Worm (Caenorhabditis elegans): ENCODE results near the gene rap-1.

rap-1 gene

DNA sequence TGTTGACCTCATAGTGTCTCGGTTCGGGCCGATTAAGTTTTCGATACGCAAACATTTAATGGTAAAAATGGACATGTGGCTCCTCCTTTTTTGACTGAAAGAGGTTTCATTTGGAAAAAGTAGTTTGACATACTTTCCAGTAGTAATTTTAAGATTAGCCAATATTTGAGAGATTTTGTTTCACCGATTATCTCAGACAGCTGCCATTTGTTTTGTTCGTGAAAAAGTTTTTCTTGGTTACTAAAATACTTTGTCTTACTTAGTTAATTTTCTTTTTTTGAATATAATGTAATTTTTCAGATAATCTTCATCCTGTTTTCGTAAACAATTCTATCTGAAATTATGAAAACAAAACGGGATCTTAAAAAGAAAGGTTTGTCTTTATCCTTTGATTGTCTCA, 32.5 kb downstream of the rap-1 start, which contains the start of gene C09G9.5:
Gene C09G9.5 (plus strand): TSS at position 301 of the 400 bp plus-strand sequence.
- no peak for TF ChIP-seq fos-1 (tag; optimal IDR thresholded peaks at IDR 0.05)
- no peak for TF ChIP-seq ceh-82 (tag; optimal IDR thresholded peaks at IDR 0.05)
- no peak for TF ChIP-seq elt-3 (tag; optimal IDR thresholded peaks at IDR 0.05)
- TF ChIP-seq mml-1 (tag; optimal IDR thresholded peaks at IDR 0.05): no peak
- no peak for TF ChIP-seq ZK546.5 (tag; optimal IDR thresholded peaks at IDR 0.05)
- TF ChIP-seq nhr-25 (tag; optimal IDR thresholded peaks at IDR 0.05): no peak
- TF ChIP-seq ceh-28 (tag; optimal IDR thresholded peaks at IDR 0.05): no peak

DNA sequence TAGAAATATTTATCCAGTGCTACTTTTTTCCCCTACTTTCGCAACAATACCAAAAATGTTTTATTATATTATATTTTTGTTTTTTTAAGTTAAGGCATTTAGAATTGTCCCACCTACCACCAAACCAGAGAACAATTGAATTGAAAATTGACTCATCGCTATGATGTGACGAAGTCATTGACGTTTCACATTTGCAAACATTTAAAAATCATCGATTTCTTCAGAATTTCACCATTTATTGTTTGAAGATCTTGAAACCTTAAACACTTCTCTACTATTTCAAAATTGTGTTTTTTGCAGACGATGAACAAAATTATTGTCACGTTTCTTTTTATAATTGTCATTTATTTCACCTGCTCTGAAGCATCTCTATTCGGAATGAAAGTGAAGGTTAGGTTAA, 37.5 kb downstream of the rap-1 start, which contains the start of gene C09G9.8:
Gene C09G9.8 (plus strand): TSS at position 301 of the 400 bp plus-strand sequence.
- TF ChIP-seq nhr-76 (tag; optimal IDR thresholded peaks at IDR 0.05): no peak
- TF ChIP-seq ceh-28 (tag; optimal IDR thresholded peaks at IDR 0.05): no peak
- no peak for TF ChIP-seq pha-4 (tag; optimal IDR thresholded peaks at IDR 0.05)
- TF ChIP-seq unc-62 (GFP tag; optimal IDR thresholded peaks at IDR 0.05): no peak
- TF ChIP-seq daf-12 (tag; optimal IDR thresholded peaks at IDR 0.05): no peak
- no peak for TF ChIP-seq ceh-9 (tag; optimal IDR thresholded peaks at IDR 0.05)
- no peak for TF ChIP-seq lin-15B (tag; optimal IDR thresholded peaks at IDR 0.05)
- TF ChIP-seq mdl-1 (tag; optimal IDR thresholded peaks at IDR 0.05): no peak
- no peak for TF ChIP-seq egl-5 (tag; optimal IDR thresholded peaks at IDR 0.05)
- TF ChIP-seq snpc-4 (tag; optimal IDR thresholded peaks at IDR 0.05): no peak
- TF ChIP-seq eor-1 (tag; optimal IDR thresholded peaks at IDR 0.05): no peak
- TF ChIP-seq nhr-23 (tag; optimal IDR thresholded peaks at IDR 0.05): no peak
- no peak for TF ChIP-seq fkh-10 (GFP tag; optimal IDR thresholded peaks at IDR 0.05)
- no peak for TF ChIP-seq egl-27 (tag; optimal IDR thresholded peaks at IDR 0.05)
- TF ChIP-seq ztf-4 (tag; optimal IDR thresholded peaks at IDR 0.05): no peak
- TF ChIP-seq pqm-1 (tag; optimal IDR thresholded peaks at IDR 0.05): no peak
- no peak for TF ChIP-seq ceh-82 (tag; optimal IDR thresholded peaks at IDR 0.05)
- no peak for TF ChIP-seq nfya-1 (tag; optimal IDR thresholded peaks at IDR 0.05; ENCODE audit: insufficient read depth)
- no peak for TF ChIP-seq fos-1 (tag; optimal IDR thresholded peaks at IDR 0.05)
- TF ChIP-seq skn-1 (tag; optimal IDR thresholded peaks at IDR 0.05): no peak

DNA sequence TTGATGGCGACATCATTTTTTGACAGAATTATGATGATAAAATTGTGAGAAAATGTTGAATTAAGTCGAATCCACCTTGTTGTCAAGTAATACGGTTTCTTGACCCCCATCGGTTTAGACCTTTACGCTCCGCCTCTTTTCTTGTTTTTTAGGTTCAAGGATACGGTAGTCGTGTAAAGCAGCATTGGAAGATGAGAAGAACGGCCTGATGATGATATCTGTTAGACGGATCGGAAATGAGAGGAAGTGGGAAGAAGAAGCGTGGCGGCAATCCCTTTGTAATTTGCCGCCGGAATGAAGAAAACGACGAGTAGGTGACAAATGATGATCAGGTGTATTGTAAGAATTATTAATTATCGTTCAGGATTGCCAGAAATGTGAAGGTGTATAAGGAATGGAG, 38.9 kb downstream of the rap-1 start, which contains the start of gene npax-4:
Gene npax-4 (minus strand): TSS at position 101 of the 400 bp plus-strand sequence.
- TF ChIP-seq ceh-28 (tag; optimal IDR thresholded peaks at IDR 0.05): no peak
- TF ChIP-seq unc-62 (GFP tag; optimal IDR thresholded peaks at IDR 0.05): no peak
- TF ChIP-seq eor-1 (tag; optimal IDR thresholded peaks at IDR 0.05): no peak
- TF ChIP-seq nhr-67 (tag; optimal IDR thresholded peaks at IDR 0.05): no peak
- TF ChIP-seq nhr-43 (tag; optimal IDR thresholded peaks at IDR 0.05; ENCODE audit: poor library complexity, severe bottlenecking): no peak
- no peak for TF ChIP-seq ceh-9 (tag; optimal IDR thresholded peaks at IDR 0.05)
- no peak for TF ChIP-seq fos-1 (tag; optimal IDR thresholded peaks at IDR 0.05)
- no peak for TF ChIP-seq pqm-1 (tag; optimal IDR thresholded peaks at IDR 0.05)
- no peak for TF ChIP-seq unc-39 (tag; optimal IDR thresholded peaks at IDR 0.05)
- no peak for TF ChIP-seq ztf-4 (tag; optimal IDR thresholded peaks at IDR 0.05)
- TF ChIP-seq ZK546.5 (tag; optimal IDR thresholded peaks at IDR 0.05): no peak
- no peak for TF ChIP-seq snpc-4 (tag; optimal IDR thresholded peaks at IDR 0.05)
- no peak for TF ChIP-seq egl-27 (tag; optimal IDR thresholded peaks at IDR 0.05)
- TF ChIP-seq R02D3.7 (tag; optimal IDR thresholded peaks at IDR 0.05): no peak
- no peak for TF ChIP-seq ceh-82 (tag; optimal IDR thresholded peaks at IDR 0.05)
- TF ChIP-seq fkh-2 (tag; optimal IDR thresholded peaks at IDR 0.05): no peak
- TF ChIP-seq tbx-2 (tag; optimal IDR thresholded peaks at IDR 0.05): no peak
- no peak for TF ChIP-seq elt-3 (tag; optimal IDR thresholded peaks at IDR 0.05)

DNA sequence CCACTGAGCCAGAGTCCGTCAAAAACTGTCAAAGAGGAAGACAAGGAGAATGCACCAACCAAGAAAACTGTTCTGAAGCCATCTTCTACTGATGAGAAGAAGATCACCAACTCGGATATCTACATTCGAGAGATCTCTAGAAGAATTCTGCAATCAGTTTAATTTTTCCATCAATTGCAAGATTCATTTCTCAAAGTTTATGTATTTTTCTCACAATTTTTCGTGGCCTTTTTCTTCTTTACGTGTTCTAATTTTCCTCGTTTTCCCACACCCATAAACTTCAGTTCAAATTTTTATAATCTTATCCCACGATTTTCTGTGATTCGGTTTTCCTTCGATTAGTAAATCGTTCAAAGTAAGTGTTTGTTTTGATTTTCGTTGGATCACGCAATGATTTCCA, 44.8 kb downstream of the rap-1 start, which contains the start of gene hdl-2:
Gene hdl-2 (plus strand): TSS at position 301 of the 400 bp plus-strand sequence.
- no peak for TF ChIP-seq nhr-237 (tag; optimal IDR thresholded peaks at IDR 0.05)
- no peak for TF ChIP-seq mml-1 (tag; optimal IDR thresholded peaks at IDR 0.05)
- TF ChIP-seq ceh-82 (tag; optimal IDR thresholded peaks at IDR 0.05): no peak
- no peak for TF ChIP-seq aly-2 (tag; optimal IDR thresholded peaks at IDR 0.05)
- no peak for TF ChIP-seq nhr-11 (tag; optimal IDR thresholded peaks at IDR 0.05)
- TF ChIP-seq pha-4 (tag; optimal IDR thresholded peaks at IDR 0.05): no peak
- TF ChIP-seq nhr-76 (tag; optimal IDR thresholded peaks at IDR 0.05): no peak
- no peak for TF ChIP-seq ceh-9 (tag; optimal IDR thresholded peaks at IDR 0.05)
- no peak for TF ChIP-seq elt-2 (tag; optimal IDR thresholded peaks at IDR 0.05)

DNA sequence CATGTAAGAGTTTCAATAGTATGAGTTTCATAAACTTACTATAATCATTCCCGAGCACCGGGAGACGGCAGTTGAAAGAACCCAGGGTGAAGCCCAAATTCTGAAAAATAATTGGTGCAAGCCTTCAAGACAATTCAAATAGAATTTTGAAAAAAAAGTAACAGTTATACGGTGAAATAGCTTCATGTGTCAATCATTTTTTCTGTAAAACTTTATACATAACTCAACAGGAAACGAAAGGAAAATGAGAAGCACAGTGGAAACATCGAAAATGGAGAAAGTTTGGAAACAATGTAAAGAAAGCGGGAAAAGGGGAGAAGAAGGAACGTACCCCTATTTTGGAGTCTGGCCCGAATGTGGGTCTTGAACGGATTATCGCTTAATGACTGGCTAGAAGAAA, 45.7 kb downstream of the rap-1 start, which contains the start of gene C09G9.3:
Gene C09G9.3 (minus strand): TSS at position 101 of the 400 bp plus-strand sequence.
- TF ChIP-seq nhr-43 (tag; optimal IDR thresholded peaks at IDR 0.05; ENCODE audit: poor library complexity, severe bottlenecking) (no peak), mml-1 (tag; optimal IDR thresholded peaks at IDR 0.05) (no peak), unc-62 (GFP tag; optimal IDR thresholded peaks at IDR 0.05) (no peak), aly-2 (tag; optimal IDR thresholded peaks at IDR 0.05) (no peak), nhr-23 (tag; optimal IDR thresholded peaks at IDR 0.05) (no peak), pqm-1 (tag; optimal IDR thresholded peaks at IDR 0.05) (no peak), nhr-237 (tag; optimal IDR thresholded peaks at IDR 0.05) (no peak), fkh-2 (tag; optimal IDR thresholded peaks at IDR 0.05) (no peak), snpc-4 (tag; optimal IDR thresholded peaks at IDR 0.05) (no peak), unc-39 (tag; optimal IDR thresholded peaks at IDR 0.05) (no peak), mdl-1 (tag; optimal IDR thresholded peaks at IDR 0.05) (no peak), egl-5 (tag; optimal IDR thresholded peaks at IDR 0.05) (no peak), nhr-11 (tag; optimal IDR thresholded peaks at IDR 0.05) (no peak), nhr-28 (tag; optimal IDR thresholded peaks at IDR 0.05) (no peak)

Measured in whole organism, L3 larva.